Worm (Caenorhabditis elegans): ENCODE measurements around the gene srz-99.

DNA sequence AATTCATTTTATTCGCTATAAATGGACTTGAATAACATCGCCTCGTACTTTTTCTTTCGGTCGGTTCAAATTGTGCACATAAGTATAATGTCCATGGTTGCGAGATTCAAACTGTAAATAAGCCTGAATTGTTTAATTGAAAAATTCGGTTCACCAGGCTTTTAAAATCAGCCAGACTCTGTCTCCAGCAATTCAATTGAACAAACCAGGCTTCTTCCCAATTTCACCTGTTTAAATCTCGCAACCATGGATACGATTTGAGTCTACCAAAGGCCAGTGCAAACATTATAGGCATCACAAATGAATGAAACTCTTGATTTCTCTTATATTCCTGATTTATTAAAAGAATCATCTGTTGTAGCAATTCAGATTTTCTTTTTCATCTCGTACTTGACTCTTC, 1.5 kb downstream of the srz-99 start, which contains the start of gene srz-100:
- TF ChIP-seq zag-1 (tag; optimal IDR thresholded peaks at IDR 0.05) = no peak
- TF ChIP-seq nhr-77 (tag; optimal IDR thresholded peaks at IDR 0.05) = no peak
- TF ChIP-seq elt-2 (tag; optimal IDR thresholded peaks at IDR 0.05) = no peak
- TF ChIP-seq nhr-237 (tag; optimal IDR thresholded peaks at IDR 0.05) = no peak

Data from whole organism, L1 larva.